Worm (Caenorhabditis elegans) whole organism, midembryonic: ENCODE measurements around the gene nhr-22.
A peak's percentile ranks its signal among the peaks of the same experiment; 100 is the strongest.

Experiments
- T22C8.4 ChIP-seq: fragments of 200-800 bp; sonication (Bioruptor generic); IDR thresholded peaks from 2 replicates; pipeline ENCODE4 v1.3.6; 2022; ENCODE audit warnings: missing genetic modification characterization, missing compliant biosample characterization
- cog-1 ChIP-seq: sonication (generic microtip); optimal IDR thresholded peaks from 2 replicates; lab custom pipeline; 2016; ENCODE audit warnings: missing genetic modification characterization, missing compliant biosample characterization
- flt-1 ChIP-seq: fragments of 200-800 bp; sonication (Bioruptor generic); IDR thresholded peaks from 2 replicates; pipeline ENCODE4 v1.3.6; 2022; ENCODE audit warnings: missing genetic modification characterization, missing compliant biosample characterization
- klf-2 ChIP-seq: fragments of 200-800 bp; sonication (Bioruptor generic); conservative IDR thresholded peaks from 2 replicates; pipeline ENCODE4 v1.3.6; 2022; ENCODE audit warnings: missing genetic modification reagents, missing genetic modification characterization, missing compliant biosample characterization
- med-1 ChIP-seq: sonication (generic microtip); optimal IDR thresholded peaks from 2 replicates; lab custom pipeline; 2017; ENCODE audit warnings: missing genetic modification characterization, mild to moderate bottlenecking, missing compliant biosample characterization, antibody characterized with exemption, missing genetic modification reagents; ENCODE audit not compliant: insufficient read depth
- ref-1 ChIP-seq: fragments of 200-800 bp; sonication (Bioruptor generic); conservative IDR thresholded peaks from 2 replicates; pipeline ENCODE4 v1.3.6; 2022; ENCODE audit warnings: missing genetic modification reagents, missing genetic modification characterization, missing compliant biosample characterization
- tab-1 ChIP-seq: fragments of 200-800 bp; sonication (Bioruptor generic); IDR thresholded peaks from 2 replicates; pipeline ENCODE4 v1.3.6; 2022; ENCODE audit warnings: missing genetic modification characterization, missing compliant biosample characterization
- ztf-23 ChIP-seq: fragments of 200-800 bp; sonication (Bioruptor generic); IDR thresholded peaks from 2 replicates; pipeline ENCODE4 v1.3.6; 2022; ENCODE audit warnings: missing genetic modification reagents, missing genetic modification characterization, missing compliant biosample characterization
- ztf-29 ChIP-seq: fragments of 200-800 bp; sonication (Bioruptor generic); IDR thresholded peaks from 2 replicates; pipeline ENCODE4 v1.3.6; 2022; ENCODE audit warnings: missing genetic modification reagents, missing genetic modification characterization, missing compliant biosample characterization

nhr-22 gene

DNA sequence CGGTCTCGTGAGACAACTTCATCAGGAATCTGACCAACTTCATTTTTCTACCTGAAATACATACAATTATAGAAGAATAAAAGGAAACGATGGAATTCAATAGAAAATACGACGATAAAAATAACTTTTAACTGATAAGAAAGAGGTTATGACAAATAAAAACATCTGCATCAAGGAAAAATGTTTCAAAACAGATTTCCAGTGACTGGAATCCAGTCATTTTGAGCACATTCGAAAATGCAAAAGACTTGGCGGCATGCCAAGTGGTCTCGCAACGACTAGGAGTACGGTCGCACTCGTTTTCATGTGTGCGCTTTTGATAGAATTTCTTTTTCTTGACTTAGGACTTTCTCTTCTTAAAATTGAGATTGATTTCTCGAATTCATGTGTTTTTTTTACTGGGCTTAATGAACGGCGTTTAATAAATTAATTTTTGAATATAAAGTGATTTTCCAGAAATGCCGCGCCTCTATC lies 40.2 kb upstream of the nhr-22 start, which contains the start of the genes snr-3 and rsp-5:
snr-3 (minus strand) TSS at position 51 of the 474 bp plus-strand sequence.
rsp-5 (plus strand) TSS at position 455 of the 474 bp plus-strand sequence.
- TF ChIP-seq med-1 (GFP tag; lab: Kevin White, UChicago) (no peak), ztf-29 (no peak), flt-1 (GFP tag; lab: Robert Waterston, UW) (no peak), ztf-23 (GFP tag; lab: Robert Waterston, UW) (no peak), cog-1 (no peak), klf-2 (no peak), ref-1 (GFP tag; lab: Robert Waterston, UW) (no peak)

DNA sequence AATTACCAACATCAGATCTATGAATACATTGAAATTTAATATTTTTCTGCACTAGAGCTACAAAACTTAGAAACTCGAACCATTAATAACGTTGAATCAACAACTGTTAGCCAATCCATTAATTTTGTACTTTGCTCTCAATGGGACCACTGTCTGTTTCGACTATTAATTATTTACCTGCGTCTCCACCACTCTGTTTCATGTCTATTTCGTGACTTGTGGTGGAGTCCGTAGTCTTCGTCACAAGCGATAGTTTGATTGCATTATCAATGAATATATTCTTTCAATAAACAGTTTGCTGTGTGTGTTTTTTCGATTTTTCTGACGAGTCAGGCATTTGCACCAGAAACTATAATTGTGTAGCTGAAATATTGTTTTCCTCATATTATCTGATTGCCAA lies 36.8 kb upstream of the nhr-22 start:
- TF ChIP-seq med-1 (GFP tag; lab: Kevin White, UChicago) (no peak), ztf-29 (no peak), klf-2 (no peak), cog-1 (no peak), ztf-23 (GFP tag; lab: Robert Waterston, UW) (no peak), flt-1 (GFP tag; lab: Robert Waterston, UW) (no peak), tab-1 (GFP tag; lab: Robert Waterston, UW) (no peak)

DNA sequence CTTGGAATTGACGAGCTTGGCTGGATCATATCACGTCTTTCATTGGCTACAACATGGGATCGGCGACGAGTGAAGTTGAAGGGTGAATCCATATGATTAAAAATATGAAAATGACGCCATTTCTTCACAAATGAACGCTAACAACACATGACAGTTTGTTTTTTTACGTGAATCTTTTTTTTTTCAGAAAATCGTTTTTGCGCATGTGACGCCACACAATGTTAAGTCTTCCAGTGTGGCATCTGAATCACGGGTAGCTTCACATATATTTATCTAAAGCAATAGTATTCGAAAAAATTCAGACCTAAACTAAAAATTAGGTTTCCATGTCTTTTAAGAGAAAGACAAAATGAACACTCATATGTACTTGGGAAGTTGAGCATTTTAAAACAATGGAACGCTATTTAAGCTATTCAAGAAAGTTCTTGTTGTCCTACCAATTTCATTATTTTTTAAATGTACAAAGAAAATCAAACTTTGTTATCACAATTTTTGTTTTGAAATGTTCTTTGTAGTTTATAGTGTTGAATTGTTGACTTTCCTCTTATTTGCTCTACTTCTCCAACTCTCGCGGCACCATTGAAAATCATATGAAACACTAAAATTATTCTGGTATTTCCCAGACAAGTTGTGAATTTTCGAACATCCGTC lies 35.4 kb upstream of the nhr-22 start, which contains the start of the genes lido-16 and plpp-1.2:
lido-16 (minus strand) TSS at position 101 of the 651 bp plus-strand sequence.
plpp-1.2 (plus strand) TSS at position 601 of the 651 bp plus-strand sequence.
- TF ChIP-seq flt-1 (GFP tag; lab: Robert Waterston, UW) (no peak), tab-1 (GFP tag; lab: Robert Waterston, UW) (no peak), ztf-29 (no peak), ztf-23 (GFP tag; lab: Robert Waterston, UW) (no peak)

DNA sequence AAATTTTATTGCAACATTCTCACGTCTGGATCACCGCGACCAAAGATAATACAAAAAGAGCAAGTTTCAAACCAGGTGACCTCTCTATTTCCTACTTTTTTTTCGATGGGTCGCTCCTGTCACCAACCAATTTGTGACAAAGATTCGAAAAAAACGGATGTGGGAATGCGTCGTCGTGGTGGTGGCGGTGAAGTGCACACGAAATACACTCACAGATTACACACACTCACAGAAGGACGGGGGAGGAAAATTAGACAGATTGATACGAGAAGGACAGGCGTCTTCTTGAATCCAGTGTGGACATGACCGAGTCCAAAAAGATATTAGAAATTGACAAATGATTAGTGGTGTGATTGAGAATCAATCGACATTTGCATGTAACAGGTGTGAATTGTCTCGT lies 33.2 kb upstream of the nhr-22 start:
- no peak for TF ChIP-seq ztf-23 (GFP tag; lab: Robert Waterston, UW)

DNA sequence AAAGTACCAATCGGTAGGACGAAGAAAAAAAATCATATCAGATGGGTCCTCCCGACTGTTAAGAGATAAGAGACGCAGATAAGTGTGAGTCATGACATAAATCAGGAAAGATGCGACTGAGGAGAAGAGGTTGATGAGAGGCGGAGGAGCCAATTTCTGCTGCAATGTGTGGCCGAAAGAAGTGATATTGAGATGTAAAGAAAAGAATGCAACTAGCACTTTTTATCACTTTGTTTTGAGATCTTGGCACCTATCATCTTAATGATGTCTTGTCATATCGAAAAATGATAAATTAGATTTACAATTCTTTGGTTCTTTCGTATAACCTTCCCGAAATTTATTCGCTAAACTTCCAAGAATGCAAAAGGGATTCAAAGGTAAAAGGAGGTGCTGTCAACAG lies 32.5 kb upstream of the nhr-22 start, which contains the start of gene del-10:
del-10 (minus strand) TSS at position 24 of the 400 bp plus-strand sequence.
- TF ChIP-seq flt-1 (GFP tag; lab: Robert Waterston, UW) (no peak), klf-2 (no peak), ztf-29 (no peak)

DNA sequence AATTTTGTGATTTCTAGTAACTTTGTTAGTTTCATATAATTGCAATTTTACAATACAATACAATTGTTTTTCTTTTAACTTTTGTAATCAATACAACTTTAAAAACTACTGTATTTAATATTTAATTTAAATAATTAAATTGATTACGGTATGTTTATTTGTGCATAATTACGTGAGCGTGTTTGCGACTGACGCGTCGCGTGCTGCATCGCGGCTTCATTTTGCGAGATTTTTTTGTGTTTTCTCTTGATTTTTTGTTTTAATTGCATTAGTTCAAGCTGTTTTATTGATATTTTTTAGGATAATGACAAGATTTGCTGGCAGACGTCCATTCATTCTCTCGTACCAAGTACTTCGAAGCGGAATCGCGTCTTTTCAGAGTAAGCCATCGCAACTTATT lies 27.1 kb upstream of the nhr-22 start, which contains the start of gene T28D9.4:
T28D9.4 (plus strand) TSS at position 301 of the 400 bp plus-strand sequence.
- TF ChIP-seq ref-1 (GFP tag; lab: Robert Waterston, UW) (no peak), cog-1 (no peak), T22C8.4 (no peak)

DNA sequence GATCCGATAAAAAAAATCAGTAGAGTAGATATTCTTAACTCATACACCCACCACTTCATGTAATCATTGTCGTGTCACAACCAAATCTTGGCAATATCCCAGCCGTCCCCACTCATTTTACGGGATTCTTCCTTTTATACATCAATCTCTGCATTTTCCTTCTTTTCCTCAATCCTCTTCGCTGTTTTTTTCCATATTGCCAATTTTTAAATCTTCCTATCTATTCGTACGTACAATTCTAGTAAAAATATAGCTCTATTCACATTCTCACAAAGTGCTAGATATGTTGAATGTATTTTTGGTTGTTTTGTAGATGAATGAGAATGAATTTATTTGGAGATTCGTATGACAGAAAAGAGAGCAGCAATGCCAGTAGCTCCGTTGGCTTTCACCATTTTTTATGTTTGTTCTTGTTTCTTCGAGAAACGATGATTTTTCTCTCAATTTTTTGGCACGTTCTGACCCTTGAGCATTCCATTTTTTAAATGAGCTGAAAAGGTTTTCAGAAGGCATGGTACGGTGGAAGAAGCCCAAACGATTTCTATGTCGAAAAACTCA lies 25.7 kb upstream of the nhr-22 start, which contains the start of gene T28D9.16:
T28D9.16 (plus strand) TSS at position 508 of the 558 bp plus-strand sequence.
- no peak for TF ChIP-seq med-1 (GFP tag; lab: Kevin White, UChicago)
- TF ChIP-seq ztf-29: no peak
- TF ChIP-seq flt-1 (GFP tag; lab: Robert Waterston, UW): no peak
- no peak for TF ChIP-seq cog-1
- TF ChIP-seq klf-2: no peak

DNA sequence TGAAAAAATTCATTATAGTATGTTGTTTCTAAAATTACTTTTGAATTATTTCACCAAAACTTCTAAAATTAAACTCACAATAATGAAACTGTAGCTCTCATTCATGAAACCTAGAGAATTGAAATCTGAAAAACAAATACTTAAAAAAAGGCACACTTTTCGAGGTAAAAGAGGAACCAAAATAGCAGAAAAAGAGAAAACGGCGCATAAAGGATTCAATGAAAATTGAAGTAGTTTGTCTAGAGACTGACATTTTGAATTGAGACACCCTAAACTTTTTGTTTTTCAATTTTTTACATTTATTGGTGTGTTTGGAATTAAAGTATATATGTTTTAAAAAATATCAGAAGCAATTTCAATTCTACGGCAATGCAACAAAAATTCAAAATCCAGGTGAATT lies 21.4 kb upstream of the nhr-22 start, which contains the start of gene dgk-5:
dgk-5 (minus strand) TSS at position 101 of the 400 bp plus-strand sequence.
- TF ChIP-seq ztf-23 (GFP tag; lab: Robert Waterston, UW) (no peak), flt-1 (GFP tag; lab: Robert Waterston, UW) (no peak), klf-2 (no peak), T22C8.4 (no peak), tab-1 (GFP tag; lab: Robert Waterston, UW) (no peak)

DNA sequence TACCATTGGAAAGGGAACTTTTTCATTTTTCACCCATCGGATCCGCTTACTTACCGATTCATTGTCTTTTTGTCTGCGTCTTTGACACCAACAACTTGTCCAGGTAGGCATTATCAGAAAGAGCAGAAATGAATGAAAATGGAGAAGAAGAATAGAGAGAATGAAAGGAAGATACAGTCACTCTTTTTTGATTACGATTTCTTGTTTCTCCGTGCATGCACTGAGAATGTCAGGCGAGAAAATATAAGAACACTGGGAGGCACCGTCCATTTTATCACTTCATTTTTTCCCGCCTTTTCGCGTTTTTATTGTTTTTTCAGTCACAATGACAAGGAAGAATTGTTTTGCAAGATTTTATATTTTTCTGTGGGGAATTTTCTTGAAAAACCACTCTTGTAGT lies 19.7 kb upstream of the nhr-22 start:
- TF ChIP-seq ztf-23 (GFP tag; lab: Robert Waterston, UW) (no peak), cog-1 (no peak), ztf-29 (no peak), klf-2 (no peak), T22C8.4 (no peak), med-1 (GFP tag; lab: Kevin White, UChicago) (no peak), ref-1 (GFP tag; lab: Robert Waterston, UW) (no peak)

DNA sequence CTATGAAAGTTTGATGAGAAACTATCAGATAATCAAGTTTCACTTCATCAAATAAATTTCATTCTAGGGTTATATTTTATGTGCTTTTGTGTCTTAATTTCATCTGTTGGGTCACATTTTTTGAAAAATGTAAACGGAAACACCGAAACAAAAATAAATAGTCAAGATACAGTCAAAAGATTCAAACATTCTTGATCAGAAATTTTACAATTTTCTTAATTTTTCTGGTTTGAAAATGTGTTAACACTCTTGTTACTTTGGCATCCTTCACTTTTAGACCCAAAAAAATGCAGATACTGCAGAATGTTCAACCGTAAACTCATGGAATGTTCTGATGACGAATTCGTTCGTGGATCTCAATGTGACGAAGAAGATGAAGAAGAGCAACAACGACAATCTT lies 5.1 kb upstream of the nhr-22 start, which contains the start of gene aptf-1:
aptf-1 (plus strand) TSS at position 301 of the 400 bp plus-strand sequence.
- no peak for TF ChIP-seq T22C8.4
- TF ChIP-seq tab-1 (GFP tag; lab: Robert Waterston, UW): no peak
- no peak for TF ChIP-seq cog-1
- TF ChIP-seq med-1 (GFP tag; lab: Kevin White, UChicago): no peak
- no peak for TF ChIP-seq ztf-29
- no peak for TF ChIP-seq flt-1 (GFP tag; lab: Robert Waterston, UW)
- no peak for TF ChIP-seq klf-2
- TF ChIP-seq ref-1 (GFP tag; lab: Robert Waterston, UW): no peak
- no peak for TF ChIP-seq ztf-23 (GFP tag; lab: Robert Waterston, UW)

DNA sequence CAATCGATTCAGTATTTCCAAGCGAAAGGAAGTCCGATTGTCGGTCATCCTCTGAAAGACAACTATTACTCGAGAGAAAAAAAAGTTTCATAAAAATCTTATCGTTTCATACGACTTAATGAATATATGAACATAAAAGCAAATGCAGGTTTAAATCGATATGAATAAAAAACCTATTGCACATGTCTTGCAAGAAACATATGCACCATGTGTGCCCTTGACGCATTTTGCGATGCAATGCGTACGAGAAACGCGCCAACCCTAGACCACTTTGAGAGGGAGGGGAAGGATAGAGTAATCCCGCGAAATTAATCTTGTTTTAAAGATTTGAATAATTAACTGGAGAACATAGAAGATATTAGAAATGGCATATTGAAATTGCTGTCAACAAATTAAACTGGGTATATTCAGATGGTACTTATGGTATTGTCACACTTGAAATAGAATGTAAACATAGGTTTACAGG lies 3.8 kb upstream of the nhr-22 start, which contains the start of gene atg-16.2:
atg-16.2 (minus strand) TSS at position 51 of the 466 bp plus-strand sequence.
- TF ChIP-seq ztf-29 (no peak), tab-1 (GFP tag; lab: Robert Waterston, UW) (no peak), T22C8.4 (no peak), cog-1 (peak; percentile 22), flt-1 (GFP tag; lab: Robert Waterston, UW) (no peak), klf-2 (no peak), ztf-23 (GFP tag; lab: Robert Waterston, UW) (peak; percentile 39; the same call in 1 of the 2 replicates), ref-1 (GFP tag; lab: Robert Waterston, UW) (no peak), med-1 (GFP tag; lab: Kevin White, UChicago) (peak; percentile 24)
